Fruit fly (Drosophila melanogaster) whole organism, prepupa: ENCODE measurements around the gene yellow-k.
A peak's percentile ranks its signal among the peaks of the same experiment; 100 is the strongest.

Experiments
- Blimp-1 ChIP-seq: fragments of 200-800 bp; sonication (Bioruptor generic); optimal IDR thresholded peaks from 3 replicates; lab custom pipeline; 2017; ENCODE audit warnings: missing biosample characterization, missing genetic modification characterization, mild to moderate bottlenecking, moderate library complexity, missing genetic modification reagents
- CG10631 ChIP-seq: fragments of 200-800 bp; sonication (Bioruptor generic); optimal IDR thresholded peaks from 2 replicates; lab custom pipeline; 2016; ENCODE audit warnings: missing biosample characterization, missing genetic modification characterization
- CG10669 ChIP-seq: fragments of 200-800 bp; sonication (Bioruptor generic); optimal IDR thresholded peaks from 3 replicates; lab custom pipeline; 2018; ENCODE audit warnings: missing biosample characterization, mild to moderate bottlenecking, missing genetic modification characterization, moderate library complexity
- CG11294 ChIP-seq: fragments of 200-800 bp; sonication (Bioruptor generic); IDR thresholded peaks from 2 replicates; pipeline ENCODE4 v1.3.6; 2022; ENCODE audit warnings: missing biosample characterization, missing genetic modification characterization
- CG11902 ChIP-seq: fragments of 200-800 bp; sonication (Bioruptor generic); optimal IDR thresholded peaks from 3 replicates; lab custom pipeline; 2016; ENCODE audit warnings: missing biosample characterization, missing genetic modification characterization
- CG15336 ChIP-seq: fragments of 200-800 bp; sonication (Bioruptor generic); IDR thresholded peaks from 2 replicates; pipeline ENCODE4 v1.3.6; 2022; ENCODE audit warnings: missing biosample characterization, missing genetic modification characterization
- CG1621 ChIP-seq: fragments of 200-800 bp; sonication (Bioruptor generic); optimal IDR thresholded peaks from 3 replicates; lab custom pipeline; 2018; ENCODE audit warnings: missing biosample characterization, mild to moderate bottlenecking, missing genetic modification characterization
- CG16779 ChIP-seq: fragments of 200-800 bp; sonication (Bioruptor generic); optimal IDR thresholded peaks from 3 replicates; lab custom pipeline; 2017; ENCODE audit warnings: missing biosample characterization, mild to moderate bottlenecking, missing genetic modification characterization
- CG3032 ChIP-seq: fragments of 200-800 bp; optimal IDR thresholded peaks from 2 replicates; lab custom pipeline; 2019; ENCODE audit warnings: missing biosample characterization, mild to moderate bottlenecking, missing genetic modification characterization, moderate library complexity
- CG32006 ChIP-seq: fragments of 200-800 bp; sonication (Bioruptor generic); optimal IDR thresholded peaks from 3 replicates; lab custom pipeline; 2017; ENCODE audit warnings: missing biosample characterization, mild to moderate bottlenecking, missing genetic modification characterization
- CG3919 ChIP-seq: fragments of 200-800 bp; sonication (Bioruptor generic); optimal IDR thresholded peaks from 3 replicates; lab custom pipeline; 2016; ENCODE audit warnings: missing biosample characterization, missing genetic modification characterization
- CG4318 ChIP-seq: fragments of 200-800 bp; sonication (Bioruptor generic); optimal IDR thresholded peaks from 3 replicates; lab custom pipeline; 2017; ENCODE audit warnings: missing biosample characterization, mild to moderate bottlenecking, missing genetic modification characterization
- CG6276 ChIP-seq: fragments of 200-800 bp; sonication (Bioruptor generic); optimal IDR thresholded peaks from 2 replicates; lab custom pipeline; 2017; ENCODE audit warnings: missing biosample characterization, mild to moderate bottlenecking, missing genetic modification characterization
- CG6792 ChIP-seq: fragments of 200-800 bp; sonication (Bioruptor generic); optimal IDR thresholded peaks from 3 replicates; lab custom pipeline; 2016; ENCODE audit warnings: missing biosample characterization, missing genetic modification characterization
- CG6808 ChIP-seq: fragments of 200-800 bp; sonication (Bioruptor generic); optimal IDR thresholded peaks from 3 replicates; lab custom pipeline; 2017; ENCODE audit warnings: missing biosample characterization, missing genetic modification characterization, mild to moderate bottlenecking, moderate library complexity, missing genetic modification reagents
- CG6854 ChIP-seq: fragments of 200-800 bp; sonication (Bioruptor generic); optimal IDR thresholded peaks from 2 replicates; lab custom pipeline; 2017; ENCODE audit warnings: missing biosample characterization, mild to moderate bottlenecking, missing genetic modification characterization
- CG8632 ChIP-seq: fragments of 200-800 bp; sonication (Bioruptor generic); optimal IDR thresholded peaks from 3 replicates; lab custom pipeline; 2016; ENCODE audit warnings: missing biosample characterization, missing genetic modification characterization
- CG9139 ChIP-seq: fragments of 200-800 bp; sonication (Bioruptor generic); optimal IDR thresholded peaks from 3 replicates; lab custom pipeline; 2017; ENCODE audit warnings: missing biosample characterization, mild to moderate bottlenecking, missing genetic modification characterization
- Eip75B ChIP-seq: fragments of 200-800 bp; sonication (Bioruptor generic); optimal IDR thresholded peaks from 3 replicates; lab custom pipeline; 2016; ENCODE audit warnings: missing biosample characterization, missing genetic modification characterization
- Eip78C ChIP-seq: fragments of 200-800 bp; sonication (Bioruptor generic); peaks from one replicate; lab custom pipeline; 2016; ENCODE audit warnings: missing biosample characterization, missing genetic modification characterization
- Eip93F ChIP-seq: fragments of 200-800 bp; sonication (Bioruptor generic); optimal IDR thresholded peaks from 2 replicates; lab custom pipeline; 2016; ENCODE audit warnings: missing biosample characterization, mild to moderate bottlenecking, missing genetic modification characterization
- Ets96B ChIP-seq: fragments of 200-800 bp; optimal IDR thresholded peaks from 2 replicates; lab custom pipeline; 2019; ENCODE audit warnings: missing biosample characterization, mild to moderate bottlenecking, missing genetic modification characterization, moderate library complexity
- Gug ChIP-seq: fragments of 200-800 bp; sonication (Bioruptor generic); IDR thresholded peaks from 2 replicates; pipeline ENCODE4 v1.3.6; 2022; ENCODE audit warnings: missing biosample characterization, missing genetic modification characterization
- Hr38 ChIP-seq: sonication (Bioruptor generic); optimal IDR thresholded peaks from 2 replicates; lab custom pipeline; 2016; ENCODE audit warnings: missing biosample characterization, missing genetic modification characterization
- Lpt ChIP-seq: fragments of 200-800 bp; sonication (Bioruptor generic); optimal IDR thresholded peaks from 3 replicates; lab custom pipeline; 2016; ENCODE audit warnings: missing biosample characterization, missing genetic modification characterization
- Met ChIP-seq: fragments of 200-800 bp; sonication (Bioruptor generic); optimal IDR thresholded peaks from 3 replicates; lab custom pipeline; 2016; ENCODE audit warnings: missing biosample characterization, missing genetic modification characterization
- OdsH ChIP-seq: fragments of 200-800 bp; sonication (Bioruptor generic); optimal IDR thresholded peaks from 3 replicates; lab custom pipeline; 2016; ENCODE audit warnings: missing biosample characterization, missing genetic modification characterization
- Smox ChIP-seq: fragments of 200-800 bp; sonication (Bioruptor generic); optimal IDR thresholded peaks from 3 replicates; lab custom pipeline; 2016; ENCODE audit warnings: missing biosample characterization, missing genetic modification characterization
- Sox102F ChIP-seq: fragments of 200-800 bp; sonication (Bioruptor generic); optimal IDR thresholded peaks from 2 replicates; lab custom pipeline; 2016; ENCODE audit warnings: missing biosample characterization, mild to moderate bottlenecking, missing genetic modification characterization
- Sox14 ChIP-seq: fragments of 200-800 bp; sonication (Bioruptor generic); optimal IDR thresholded peaks from 3 replicates; lab custom pipeline; 2016; ENCODE audit warnings: missing biosample characterization, missing genetic modification characterization
- achi ChIP-seq: fragments of 200-800 bp; sonication (Bioruptor generic); optimal IDR thresholded peaks from 3 replicates; lab custom pipeline; 2016; ENCODE audit warnings: missing biosample characterization, missing genetic modification characterization
- acj6 ChIP-seq: fragments of 200-800 bp; sonication (Bioruptor generic); optimal IDR thresholded peaks from 3 replicates; lab custom pipeline; 2016; ENCODE audit warnings: missing biosample characterization, missing genetic modification characterization
- dsx ChIP-seq: fragments of 200-800 bp; optimal IDR thresholded peaks from 3 replicates; lab custom pipeline; 2019; ENCODE audit warnings: missing biosample characterization, mild to moderate bottlenecking, missing genetic modification characterization, moderate library complexity; ENCODE audit not compliant: poor library complexity, severe bottlenecking
- eg ChIP-seq: fragments of 200-800 bp; sonication (Bioruptor generic); IDR thresholded peaks from 3 replicates; pipeline ENCODE4 v1.3.6; 2022; ENCODE audit warnings: missing biosample characterization, missing genetic modification characterization
- esn ChIP-seq: fragments of 200-800 bp; sonication (Bioruptor generic); optimal IDR thresholded peaks from 2 replicates; lab custom pipeline; 2016; ENCODE audit warnings: missing biosample characterization, mild to moderate bottlenecking, missing genetic modification characterization, moderate library complexity
- fd59A ChIP-seq: fragments of 200-800 bp; sonication (Bioruptor generic); optimal IDR thresholded peaks from 2 replicates; lab custom pipeline; 2017; ENCODE audit warnings: missing biosample characterization, mild to moderate bottlenecking, missing genetic modification characterization, missing genetic modification reagents
- fd85E ChIP-seq: fragments of 200-800 bp; sonication (Bioruptor generic); optimal IDR thresholded peaks from 3 replicates; lab custom pipeline; 2016; ENCODE audit warnings: missing biosample characterization, missing genetic modification characterization
- lz ChIP-seq: fragments of 200-800 bp; sonication (Bioruptor generic); optimal IDR thresholded peaks from 3 replicates; lab custom pipeline; 2016; ENCODE audit warnings: missing biosample characterization, missing genetic modification characterization
- net ChIP-seq: fragments of 200-800 bp; sonication (Bioruptor generic); optimal IDR thresholded peaks from 3 replicates; lab custom pipeline; 2016; ENCODE audit warnings: missing biosample characterization, missing genetic modification characterization
- salr ChIP-seq, 2 experiments: fragments of 200-800 bp; sonication (Bioruptor generic); optimal IDR thresholded peaks; 3 replicates each; lab custom pipeline; 2016 to 2018; ENCODE audit warnings: missing biosample characterization in 2 of 2, missing genetic modification characterization in 2 of 2, mild to moderate bottlenecking in 1 of 2
- spab ChIP-seq: fragments of 200-800 bp; sonication (Bioruptor generic); optimal IDR thresholded peaks from 2 replicates; lab custom pipeline; 2017; ENCODE audit warnings: missing biosample characterization, mild to moderate bottlenecking, missing genetic modification characterization, missing genetic modification reagents
- ss ChIP-seq, 2 experiments: fragments of 200-800 bp; sonication (Bioruptor generic); optimal IDR thresholded peaks; 2 replicates in 1 of 2; 3 replicates in 1 of 2; lab custom pipeline; 2017 to 2018; ENCODE audit warnings: mild to moderate bottlenecking in 2 of 2, missing biosample characterization in 2 of 2, missing genetic modification characterization in 2 of 2, moderate library complexity in 1 of 2
- topi ChIP-seq: fragments of 200-800 bp; sonication (Bioruptor generic); optimal IDR thresholded peaks from 3 replicates; lab custom pipeline; 2016; ENCODE audit warnings: missing biosample characterization, missing genetic modification characterization

yellow-k gene

dm6 chr3L:15553993-15554644 is 33.7 kb downstream of the yellow-k start, which contains the start of gene AGO2 (continued):
- no peak for TF ChIP-seq OdsH (GFP tag; lab: Kevin White, UChicago)
- no peak for TF ChIP-seq fd59A (GFP tag; lab: Kevin White, UChicago)
- peak; percentile 80 for TF ChIP-seq CG9139 (GFP tag; lab: Kevin White, UChicago)
- TF ChIP-seq Lpt (GFP tag; lab: Kevin White, UChicago), result peak; percentile 87
- no peak for TF ChIP-seq CG11902 (GFP tag; lab: Kevin White, UChicago)
- TF ChIP-seq Gug (GFP tag; lab: Robert Waterston, UW), result peak; percentile 81
- peak; percentile 91; the same call in 2 of the 3 replicates for TF ChIP-seq eg
- peak; percentile 91 for TF ChIP-seq spab
- TF ChIP-seq net (GFP tag; lab: Kevin White, UChicago), result no peak
- TF ChIP-seq achi (GFP tag; lab: Kevin White, UChicago), result no peak
- TF ChIP-seq CG16779, result peak; percentile 62
- peak; percentile 60 for TF ChIP-seq fd85E (GFP tag; lab: Kevin White, UChicago)
- peak; percentile 43 for TF ChIP-seq esn (GFP tag; lab: Kevin White, UChicago)
- peak; percentile 18 for TF ChIP-seq Sox14 (GFP tag; lab: Kevin White, UChicago)
- TF ChIP-seq CG10631, result no peak
- no peak for TF ChIP-seq Sox102F (GFP tag; lab: Kevin White, UChicago)
- TF ChIP-seq Ets96B (tag; lab: Kevin White, UChicago), result peak; percentile 47
- TF ChIP-seq Hr38 (GFP tag; lab: Kevin White, UChicago), result no peak
- TF ChIP-seq Blimp-1, result peak; percentile 56
- TF ChIP-seq CG6854, result peak; percentile 67
- no peak for TF ChIP-seq CG32006
- TF ChIP-seq Eip78C, result peak; percentile 59
- TF ChIP-seq CG6808, result peak; percentile 91
- TF ChIP-seq topi (GFP tag; lab: Kevin White, UChicago), result peak; percentile 50
- TF ChIP-seq CG4318 (GFP tag; lab: Kevin White, UChicago), result no peak
- no peak for TF ChIP-seq Eip93F (GFP tag; lab: Kevin White, UChicago)
- TF ChIP-seq dsx (GFP tag; lab: Kevin White, UChicago), result peak; percentile 94
- TF ChIP-seq CG3032 (tag; lab: Kevin White, UChicago), result peak; percentile 85
- no peak for TF ChIP-seq Smox (GFP tag; lab: Kevin White, UChicago)
- TF ChIP-seq CG6792 (GFP tag; lab: Kevin White, UChicago), result no peak
- TF ChIP-seq CG10669 (GFP tag; lab: Kevin White, UChicago), result peak; percentile 87
- no peak; the same call in 1 of the 2 replicates for TF ChIP-seq CG11294 (GFP tag; lab: Robert Waterston, UW)
- no peak for TF ChIP-seq lz

- TF ChIP-seq CG15336 (GFP tag; lab: Robert Waterston, UW) (no peak), acj6 (GFP tag; lab: Kevin White, UChicago) (no peak), esn (GFP tag; lab: Kevin White, UChicago) (no peak), Eip78C (peak; percentile 17)
Measured at dm6 chr3L:15562727-15563057, 42.3 kb downstream of the yellow-k start.

dm6 chr3L:15563058-15563850 is 42.8 kb downstream of the yellow-k start, which contains the start of the genes CG7739 and SCCRO:
Gene CG7739, minus strand, starts transcription at chr3L:15563065.
Gene SCCRO, plus strand, starts transcription at chr3L:15563427.
- TF ChIP-seq esn (GFP tag; lab: Kevin White, UChicago) (peak; percentile 53), CG8632 (GFP tag; lab: Kevin White, UChicago) (peak; percentile 31), net (GFP tag; lab: Kevin White, UChicago) (peak; percentile 20), spab (no peak), Lpt (GFP tag; lab: Kevin White, UChicago) (no peak), CG6276 (no peak), CG32006 (no peak), OdsH (GFP tag; lab: Kevin White, UChicago) (no peak), achi (GFP tag; lab: Kevin White, UChicago) (no peak), Hr38 (GFP tag; lab: Kevin White, UChicago) (no peak), CG1621 (tag; lab: Kevin White, UChicago) (no peak), CG16779 (no peak), eg (peak; percentile 86), CG3919 (peak; percentile 50), salr (GFP tag; optimal IDR thresholded peaks at IDR 0.05; lab: Kevin White, UChicago) (no peak), CG10631 (peak; percentile 43), ss (GFP tag; optimal IDR thresholded peaks at IDR 0.05; lab: Kevin White, UChicago) (no peak), Ets96B (tag; lab: Kevin White, UChicago) (peak; percentile 56), Eip75B (GFP tag; lab: Kevin White, UChicago) (peak; percentile 2), Eip93F (GFP tag; lab: Kevin White, UChicago) (peak; percentile 64), Sox102F (GFP tag; lab: Kevin White, UChicago) (peak; percentile 36), Met (GFP tag; lab: Kevin White, UChicago) (no peak), CG10669 (GFP tag; lab: Kevin White, UChicago) (peak; percentile 21), topi (GFP tag; lab: Kevin White, UChicago) (peak; percentile 15)
